Worm (Caenorhabditis elegans): ENCODE results near the gene D2023.6.

ce11 chrV:11823978-11824377 lies 3.2 kb upstream of the D2023.6 start:
- TF ChIP-seq ama-1 (optimal IDR thresholded peaks at IDR 0.05), result peak; percentile 45
- TF ChIP-seq ceh-82 (tag; optimal IDR thresholded peaks at IDR 0.05), result no peak
- peak; percentile 86 for TF ChIP-seq nhr-6 (tag; optimal IDR thresholded peaks at IDR 0.05)
- no peak for TF ChIP-seq nhr-12 (tag; optimal IDR thresholded peaks at IDR 0.05)
- TF ChIP-seq nhr-10 (tag; optimal IDR thresholded peaks at IDR 0.05), result peak; percentile 30
- TF ChIP-seq nhr-237 (tag; optimal IDR thresholded peaks at IDR 0.05), result no peak
- peak; percentile 37 for TF ChIP-seq mab-5 (tag; optimal IDR thresholded peaks at IDR 0.05)
- peak; percentile 27 for TF ChIP-seq egl-27 (tag; optimal IDR thresholded peaks at IDR 0.05)
- TF ChIP-seq Y55F3AM.14 (GFP tag; optimal IDR thresholded peaks at IDR 0.05), result no peak
- peak; percentile 31 to 41 for TF ChIP-seq mdl-1 (tag; optimal IDR thresholded peaks at IDR 0.05)
